Worm (Caenorhabditis elegans) whole organism, L1 larva: ENCODE data around the gene srgp-1.

Experiments
- elt-2 ChIP-seq: sonication (generic microtip); optimal IDR thresholded peaks from 2 replicates; lab custom pipeline; 2016; ENCODE audit warnings: missing genetic modification characterization, mild to moderate bottlenecking, inconsistent platforms, missing compliant biosample characterization, missing genetic modification reagents
- fkh-10 ChIP-seq: sonication (generic microtip); optimal IDR thresholded peaks from 2 replicates; lab custom pipeline; 2017; ENCODE audit warnings: missing biosample characterization, missing genetic modification reagents, missing genetic modification characterization
- hlh-4 ChIP-seq: sonication (generic microtip); optimal IDR thresholded peaks from 2 replicates; lab custom pipeline; 2016; ENCODE audit warnings: mild to moderate bottlenecking, missing genetic modification characterization, missing compliant biosample characterization
- lin-13 ChIP-seq: fragments of 150-350 bp; optimal IDR thresholded peaks from 2 replicates; lab custom pipeline; 2014; ENCODE audit warnings: missing biosample characterization, missing genetic modification reagents, missing genetic modification characterization
- lin-15B ChIP-seq: fragments of 150-350 bp; sonication (generic microtip); optimal IDR thresholded peaks from 3 replicates; lab custom pipeline; 2014; ENCODE audit warnings: missing biosample characterization, missing genetic modification characterization
- nhr-12 ChIP-seq: sonication (generic microtip); optimal IDR thresholded peaks from 2 replicates; lab custom pipeline; 2017; ENCODE audit warnings: missing biosample characterization, missing genetic modification characterization
- nhr-28 ChIP-seq: fragments of 150-350 bp; optimal IDR thresholded peaks from 2 replicates; lab custom pipeline; 2014; ENCODE audit warnings: missing biosample characterization, missing genetic modification characterization
- nhr-47 ChIP-seq: sonication (generic microtip); optimal IDR thresholded peaks from 2 replicates; lab custom pipeline; 2016; ENCODE audit warnings: mild to moderate bottlenecking, missing genetic modification characterization, moderate library complexity, missing compliant biosample characterization

DNA sequence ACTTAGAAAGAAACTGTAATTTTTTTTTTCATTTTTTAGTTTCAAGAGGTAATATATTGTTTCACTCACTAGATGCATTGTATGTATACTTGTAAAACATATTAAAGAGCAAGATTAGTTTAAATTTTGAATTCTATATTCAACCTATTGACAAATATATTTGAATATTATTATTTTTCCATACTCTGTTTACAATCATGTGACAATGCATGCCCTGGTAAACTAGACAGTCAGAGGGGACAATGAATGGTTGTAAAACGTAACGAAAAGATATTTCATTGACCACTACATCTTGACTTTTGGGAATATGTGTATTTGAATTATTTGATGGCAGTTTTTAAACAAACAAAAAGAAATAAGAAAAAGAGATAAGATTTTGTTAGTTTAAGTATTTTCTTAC lies 52.0 kb downstream of the srgp-1 start:
- TF ChIP-seq elt-2 (no peak), nhr-12 (no peak), fkh-10 (GFP tag; lab: Kevin White, UChicago) (no peak), lin-15B (tag; lab: Kevin White, UChicago) (no peak), lin-13 (no peak), nhr-28 (tag; lab: Kevin White, UChicago) (no peak), nhr-47 (tag; lab: Kevin White, UChicago) (no peak), hlh-4 (no peak)
